Fruit fly (Drosophila melanogaster) whole organism, embryonic: ENCODE results near the gene His3.3B.
A peak's percentile ranks its signal among the peaks of the same experiment; 100 is the strongest.

ENCODE experiments used
- Aef1 ChIP-seq: fragments of 200-800 bp; sonication (Bioruptor generic); IDR thresholded peaks from 3 replicates; pipeline ENCODE4 v1.3.6; 2022; ENCODE audit warnings: missing biosample characterization, missing genetic modification characterization
- Bteb2 ChIP-seq: fragments of 200-800 bp; sonication (Bioruptor generic); optimal IDR thresholded peaks from 2 replicates; lab custom pipeline; 2016; ENCODE audit warnings: missing biosample characterization, missing genetic modification characterization
- CG10147 ChIP-seq: fragments of 200-800 bp; sonication (Bioruptor generic); optimal IDR thresholded peaks from 2 replicates; lab custom pipeline; 2019; ENCODE audit warnings: missing biosample characterization, mild to moderate bottlenecking, missing genetic modification characterization, moderate library complexity
- CG10267 ChIP-seq: fragments of 200-800 bp; sonication (Bioruptor generic); optimal IDR thresholded peaks from 2 replicates; lab custom pipeline; 2018; ENCODE audit warnings: missing biosample characterization, mild to moderate bottlenecking, missing genetic modification characterization, moderate library complexity
- CG10321 ChIP-seq: fragments of 200-800 bp; sonication (Bioruptor generic); IDR thresholded peaks from 2 replicates; pipeline ENCODE4 v1.3.6; 2022; ENCODE audit warnings: missing biosample characterization, missing genetic modification characterization
- CG11093 ChIP-seq: fragments of 200-800 bp; sonication (Bioruptor generic); IDR thresholded peaks from 3 replicates; pipeline ENCODE4 v1.3.6; 2022; ENCODE audit warnings: missing biosample characterization, missing genetic modification characterization
- CG12659 ChIP-seq: fragments of 200-800 bp; sonication (Bioruptor generic); optimal IDR thresholded peaks from 3 replicates; lab custom pipeline; 2017; ENCODE audit warnings: mild to moderate bottlenecking, missing biosample characterization, missing genetic modification reagents, missing genetic modification characterization
- CG15011 ChIP-seq: fragments of 200-800 bp; sonication (Bioruptor generic); optimal IDR thresholded peaks from 3 replicates; lab custom pipeline; 2018; ENCODE audit warnings: missing biosample characterization, mild to moderate bottlenecking, missing genetic modification characterization
- CG17359 ChIP-seq: fragments of 200-800 bp; sonication (Bioruptor generic); optimal IDR thresholded peaks from 3 replicates; lab custom pipeline; 2018; ENCODE audit warnings: missing biosample characterization, mild to moderate bottlenecking, missing genetic modification characterization, moderate library complexity
- CG18599 ChIP-seq: fragments of 200-800 bp; sonication (Bioruptor generic); optimal IDR thresholded peaks from 3 replicates; lab custom pipeline; 2017; ENCODE audit warnings: missing biosample characterization, missing genetic modification characterization, mild to moderate bottlenecking, moderate library complexity, missing genetic modification reagents
- CG2875 ChIP-seq: fragments of 200-800 bp; sonication (Bioruptor generic); optimal IDR thresholded peaks from 2 replicates; lab custom pipeline; 2017; ENCODE audit warnings: missing biosample characterization, mild to moderate bottlenecking, missing genetic modification characterization, missing genetic modification reagents
- CG32772 ChIP-seq: fragments of 200-800 bp; sonication (Bioruptor generic); IDR thresholded peaks from 2 replicates; pipeline ENCODE4 v1.3.6; 2022; ENCODE audit warnings: missing biosample characterization, missing genetic modification characterization
- CG3281 ChIP-seq: fragments of 200-800 bp; sonication (Bioruptor generic); optimal IDR thresholded peaks from 3 replicates; lab custom pipeline; 2017; ENCODE audit warnings: missing biosample characterization, mild to moderate bottlenecking, missing genetic modification characterization
- CG3407 ChIP-seq: fragments of 200-800 bp; sonication (Bioruptor generic); optimal IDR thresholded peaks from 2 replicates; lab custom pipeline; 2018; ENCODE audit warnings: missing biosample characterization, mild to moderate bottlenecking, missing genetic modification characterization
- CG34422 ChIP-seq: fragments of 200-800 bp; sonication (Bioruptor generic); IDR thresholded peaks from 3 replicates; pipeline ENCODE4 v1.3.6; 2022; ENCODE audit warnings: missing biosample characterization, missing genetic modification characterization
- CG3838 ChIP-seq: fragments of 200-800 bp; sonication (Bioruptor generic); optimal IDR thresholded peaks from 3 replicates; lab custom pipeline; 2016; ENCODE audit warnings: missing biosample characterization, missing genetic modification characterization
- CG42726 ChIP-seq: fragments of 200-800 bp; sonication (Bioruptor generic); IDR thresholded peaks from 2 replicates; pipeline ENCODE4 v1.3.6; 2022; ENCODE audit warnings: missing biosample characterization, missing genetic modification characterization; ENCODE audit not compliant: partially characterized antibody
- CG6254 ChIP-seq: fragments of 200-800 bp; sonication (Bioruptor generic); optimal IDR thresholded peaks from 3 replicates; lab custom pipeline; 2017; ENCODE audit warnings: mild to moderate bottlenecking, missing biosample characterization, missing genetic modification reagents, missing genetic modification characterization
- CG6791 ChIP-seq: fragments of 200-800 bp; sonication (Bioruptor generic); IDR thresholded peaks from 3 replicates; pipeline ENCODE4 v1.3.6; 2022; ENCODE audit warnings: missing biosample characterization, missing genetic modification characterization; ENCODE audit not compliant: partially characterized antibody
- CG9797 ChIP-seq: fragments of 200-800 bp; sonication (Bioruptor generic); optimal IDR thresholded peaks from 3 replicates; lab custom pipeline; 2018; ENCODE audit warnings: missing biosample characterization, mild to moderate bottlenecking, missing genetic modification characterization
- CG9932 ChIP-seq: fragments of 200-800 bp; sonication (Bioruptor generic); IDR thresholded peaks from 2 replicates; pipeline ENCODE4 v1.3.6; 2022; ENCODE audit warnings: missing biosample characterization, missing genetic modification characterization
- Deaf1 ChIP-seq: fragments of 200-800 bp; optimal IDR thresholded peaks from 3 replicates; lab custom pipeline; 2019; ENCODE audit warnings: missing biosample characterization, mild to moderate bottlenecking, missing genetic modification characterization, moderate library complexity
- E2f1 ChIP-seq: fragments of 200-800 bp; sonication (Bioruptor generic); IDR thresholded peaks from 2 replicates; pipeline ENCODE4 v1.3.6; 2022; ENCODE audit warnings: missing biosample characterization, missing genetic modification characterization
- Hmx ChIP-seq: fragments of 200-800 bp; sonication (Bioruptor generic); optimal IDR thresholded peaks from 2 replicates; lab custom pipeline; 2016; ENCODE audit warnings: missing biosample characterization, missing genetic modification characterization
- Kr ChIP-seq: fragments of 200-800 bp; sonication (Bioruptor generic); optimal IDR thresholded peaks from 2 replicates; lab custom pipeline; 2017; ENCODE audit warnings: missing biosample characterization, mild to moderate bottlenecking, missing genetic modification characterization
- Ssrp ChIP-seq: fragments of 200-800 bp; sonication (Bioruptor generic); optimal IDR thresholded peaks from 2 replicates; lab custom pipeline; 2018; ENCODE audit warnings: missing biosample characterization, mild to moderate bottlenecking, missing genetic modification characterization, moderate library complexity
- ab ChIP-seq: fragments of 200-800 bp; sonication (Bioruptor generic); optimal IDR thresholded peaks from 2 replicates; lab custom pipeline; 2016; ENCODE audit warnings: missing biosample characterization, missing genetic modification characterization
- abd-A ChIP-seq: fragments of 200-800 bp; sonication (Bioruptor generic); optimal IDR thresholded peaks from 3 replicates; lab custom pipeline; 2019; ENCODE audit warnings: missing biosample characterization, mild to moderate bottlenecking, missing genetic modification characterization, moderate library complexity
- ap ChIP-seq: fragments of 200-800 bp; sonication (Bioruptor generic); IDR thresholded peaks from 2 replicates; pipeline ENCODE4 v1.3.6; 2022; ENCODE audit warnings: missing biosample characterization, missing genetic modification characterization
- ato ChIP-seq: fragments of 200-800 bp; sonication (Bioruptor generic); IDR thresholded peaks from 2 replicates; pipeline ENCODE4 v1.3.6; 2022; ENCODE audit warnings: missing biosample characterization, missing genetic modification characterization; ENCODE audit not compliant: partially characterized antibody
- az2 ChIP-seq: fragments of 200-800 bp; sonication (Bioruptor generic); optimal IDR thresholded peaks from 3 replicates; lab custom pipeline; 2016; ENCODE audit warnings: missing biosample characterization, missing genetic modification characterization
- crc ChIP-seq: fragments of 200-800 bp; sonication (Bioruptor generic); optimal IDR thresholded peaks from 2 replicates; lab custom pipeline; 2016; ENCODE audit warnings: missing biosample characterization, missing genetic modification characterization
- dimm ChIP-seq: fragments of 200-800 bp; sonication (Bioruptor generic); IDR thresholded peaks from 2 replicates; pipeline ENCODE4 v1.3.6; 2022; ENCODE audit warnings: missing biosample characterization, missing genetic modification characterization
- dm ChIP-seq: fragments of 200-800 bp; sonication (Bioruptor generic); optimal IDR thresholded peaks from 3 replicates; lab custom pipeline; 2016; ENCODE audit warnings: missing biosample characterization, missing genetic modification characterization
- dmrt11E ChIP-seq: fragments of 200-800 bp; sonication (Bioruptor generic); optimal IDR thresholded peaks from 3 replicates; lab custom pipeline; 2018; ENCODE audit warnings: missing biosample characterization, mild to moderate bottlenecking, missing genetic modification characterization, moderate library complexity
- fd3F ChIP-seq: fragments of 200-800 bp; sonication (Bioruptor generic); optimal IDR thresholded peaks from 2 replicates; lab custom pipeline; 2018; ENCODE audit warnings: missing biosample characterization, mild to moderate bottlenecking, missing genetic modification characterization, moderate library complexity
- fu2 ChIP-seq: fragments of 200-800 bp; sonication (Bioruptor generic); optimal IDR thresholded peaks from 2 replicates; lab custom pipeline; 2016; ENCODE audit warnings: missing biosample characterization, missing genetic modification characterization
- grau ChIP-seq: fragments of 200-800 bp; optimal IDR thresholded peaks from 3 replicates; lab custom pipeline; 2019; ENCODE audit warnings: missing biosample characterization, mild to moderate bottlenecking, missing genetic modification characterization, moderate library complexity
- kah ChIP-seq: fragments of 200-800 bp; sonication (Bioruptor generic); optimal IDR thresholded peaks from 2 replicates; lab custom pipeline; 2018; ENCODE audit warnings: missing biosample characterization, mild to moderate bottlenecking, missing genetic modification characterization
- nom ChIP-seq: fragments of 200-800 bp; sonication (Bioruptor generic); optimal IDR thresholded peaks from 2 replicates; lab custom pipeline; 2017; ENCODE audit warnings: missing biosample characterization, missing genetic modification characterization, mild to moderate bottlenecking, moderate library complexity, missing genetic modification reagents
- onecut ChIP-seq: fragments of 200-800 bp; sonication (Bioruptor generic); IDR thresholded peaks from 2 replicates; pipeline ENCODE4 v1.3.6; 2022; ENCODE audit warnings: missing biosample characterization, missing genetic modification characterization
- org-1 ChIP-seq: fragments of 200-800 bp; sonication (Bioruptor generic); optimal IDR thresholded peaks from 2 replicates; lab custom pipeline; 2017; ENCODE audit warnings: missing biosample characterization, missing genetic modification characterization
- pb ChIP-seq: fragments of 200-800 bp; sonication (Bioruptor generic); optimal IDR thresholded peaks from 3 replicates; lab custom pipeline; 2016; ENCODE audit warnings: missing biosample characterization, missing genetic modification characterization
- pita ChIP-seq: fragments of 200-800 bp; sonication (Bioruptor generic); optimal IDR thresholded peaks from 2 replicates; lab custom pipeline; 2017; ENCODE audit warnings: missing biosample characterization, mild to moderate bottlenecking, missing genetic modification characterization
- psq ChIP-seq: fragments of 200-800 bp; sonication (Bioruptor generic); optimal IDR thresholded peaks from 2 replicates; lab custom pipeline; 2017; ENCODE audit warnings: missing biosample characterization, missing genetic modification characterization
- rib ChIP-seq: fragments of 200-800 bp; sonication (Bioruptor generic); IDR thresholded peaks from 2 replicates; pipeline ENCODE4 v1.3.6; 2022; ENCODE audit warnings: missing biosample characterization, missing genetic modification characterization
- salm ChIP-seq: fragments of 200-800 bp; sonication (Bioruptor generic); optimal IDR thresholded peaks from 2 replicates; lab custom pipeline; 2018; ENCODE audit warnings: missing biosample characterization, mild to moderate bottlenecking, missing genetic modification characterization
- tll ChIP-seq, 2 experiments: fragments of 200-800 bp in 1 of 2; fragments of >200 bp in 1 of 2; sonication (Bioruptor generic) in 1 of 2; optimal IDR thresholded peaks; 2 replicates each; lab custom pipeline; 2017 to 2019; ENCODE audit warnings: missing biosample characterization in 2 of 2, missing genetic modification characterization in 2 of 2, mild to moderate bottlenecking in 1 of 2, moderate library complexity in 1 of 2
- twi ChIP-seq: fragments of 200-800 bp; optimal IDR thresholded peaks from 2 replicates; lab custom pipeline; 2019; ENCODE audit warnings: missing biosample characterization, mild to moderate bottlenecking, missing genetic modification characterization, moderate library complexity

His3.3B gene

dm6 chrX:9201866-9202681, 45.6 kb upstream of the His3.3B start (continued):
- TF ChIP-seq CG12659 (GFP tag; lab: Kevin White, UChicago) (peak; percentile 87), az2 (no peak), salm (tag; lab: Kevin White, UChicago) (peak; percentile 10), CG9797 (GFP tag; lab: Kevin White, UChicago) (no peak), CG6791 (GFP tag; lab: Robert Waterston, UW) (no peak), pb (no peak), CG17359 (tag; lab: Kevin White, UChicago) (peak; percentile 60), Deaf1 (tag; lab: Kevin White, UChicago) (peak; percentile 37), fu2 (GFP tag; lab: Kevin White, UChicago) (peak; percentile 16), fd3F (peak; percentile 77), grau (tag; lab: Kevin White, UChicago) (peak; percentile 97), dmrt11E (tag; lab: Kevin White, UChicago) (peak; percentile 24), CG15011 (GFP tag; lab: Kevin White, UChicago) (peak; percentile 27), Bteb2 (GFP tag; lab: Kevin White, UChicago) (no peak), CG2875 (GFP tag; lab: Kevin White, UChicago) (no peak), nom (GFP tag; lab: Kevin White, UChicago) (no peak), onecut (GFP tag; lab: Robert Waterston, UW) (peak; percentile 47; the same call in 1 of the 2 replicates), psq (GFP tag; lab: Kevin White, UChicago) (no peak), CG10147 (GFP tag; lab: Kevin White, UChicago) (peak; percentile 35), tll (GFP tag; optimal IDR thresholded peaks at IDR 0.05; lab: Kevin White, UChicago) (no peak), Ssrp (tag; lab: Kevin White, UChicago) (no peak), CG32772 (peak; percentile 65), abd-A (tag; lab: Kevin White, UChicago) (no peak), ab (no peak), CG10321 (GFP tag; lab: Robert Waterston, UW) (peak; percentile 58), CG10267 (tag; lab: Kevin White, UChicago) (peak; percentile 67), rib (GFP tag; lab: Robert Waterston, UW) (peak; percentile 90), CG42726 (no peak), Aef1 (GFP tag; lab: Robert Waterston, UW) (peak; percentile 71; the same call in 2 of the 3 replicates), CG34422 (GFP tag; lab: Robert Waterston, UW) (peak; percentile 85), Kr (GFP tag; lab: Kevin White, UChicago) (no peak), pita (GFP tag; lab: Kevin White, UChicago) (no peak), CG3407 (no peak), ap (peak; percentile 46), ato (GFP tag; lab: Robert Waterston, UW) (no peak), dm (no peak), CG6254 (no peak), CG11093 (GFP tag; lab: Robert Waterston, UW) (peak; percentile 62; the same call in 1 of the 3 replicates), E2f1 (GFP tag; lab: Robert Waterston, UW) (peak; percentile 85), org-1 (GFP tag; lab: Kevin White, UChicago) (peak; percentile 29), CG9932 (GFP tag; lab: Robert Waterston, UW) (peak; percentile 95), twi (tag; lab: Kevin White, UChicago) (no peak), CG3281 (GFP tag; lab: Kevin White, UChicago) (peak; percentile 88), kah (GFP tag; lab: Kevin White, UChicago) (no peak), dimm (GFP tag; lab: Robert Waterston, UW) (peak; percentile 56; the same call in 1 of the 2 replicates), crc (GFP tag; lab: Kevin White, UChicago) (no peak), CG3838 (GFP tag; lab: Kevin White, UChicago) (no peak), Hmx (GFP tag; lab: Kevin White, UChicago) (no peak), CG18599 (peak; percentile 93)
